Worm (Caenorhabditis elegans): Measurements from ENCODE around the gene nhr-168.

ce11 chrV:13367024-13367423, 33.4 kb upstream of the nhr-168 start, which contains the start of gene srx-125:
- no peak for TF ChIP-seq ama-1 (optimal IDR thresholded peaks at IDR 0.05)
- no peak for TF ChIP-seq pes-1 (GFP tag; IDR thresholded peaks at IDR 0.05)
- no peak for TF ChIP-seq tbx-11 (GFP tag; IDR thresholded peaks at IDR 0.05)
- no peak for TF ChIP-seq flt-1 (GFP tag; IDR thresholded peaks at IDR 0.05)
- no peak for TF ChIP-seq tra-4 (tag; optimal IDR thresholded peaks at IDR 0.05)
- no peak for TF ChIP-seq ceh-13 (GFP tag; optimal IDR thresholded peaks at IDR 0.05)
- no peak for TF ChIP-seq aly-1 (tag; optimal IDR thresholded peaks at IDR 0.05)

Data from whole organism, early embryonic.